Fruit fly (Drosophila melanogaster): Measurements from ENCODE around the gene CG14421.

Gene CG14421

dm6 chrX:2984902-2985772 lies 43.9 kb downstream of the CG14421 start (continued):
- TF ChIP-seq CG16863 (GFP tag; optimal IDR thresholded peaks at IDR 0.05) (peak; percentile 25), CG10979 (tag; optimal IDR thresholded peaks at IDR 0.05) (peak; percentile 86), Xrp1 (GFP tag; IDR thresholded peaks at IDR 0.05) (peak; percentile 81), stwl (tag; optimal IDR thresholded peaks at IDR 0.05) (peak; percentile 48), CG16815 (GFP tag; optimal IDR thresholded peaks at IDR 0.05) (peak; percentile 56), Ada2b (GFP tag; IDR thresholded peaks at IDR 0.05) (no peak), corto (GFP tag; optimal IDR thresholded peaks at IDR 0.05) (peak; percentile 48), CG2116 (GFP tag; optimal IDR thresholded peaks at IDR 0.05) (peak; percentile 19), Dp (GFP tag; optimal IDR thresholded peaks at IDR 0.05) (no peak), sc (optimal IDR thresholded peaks at IDR 0.05) (no peak), sc (GFP tag; optimal IDR thresholded peaks at IDR 0.05) (peak; percentile 14), bigmax (GFP tag; optimal IDR thresholded peaks at IDR 0.05) (no peak), gsb-n (tag; optimal IDR thresholded peaks at IDR 0.05) (peak; percentile 61), CG14014 (GFP tag; IDR thresholded peaks at IDR 0.05) (no peak), ttk (GFP tag; IDR thresholded peaks at IDR 0.05) (no peak), pum (GFP tag; optimal IDR thresholded peaks at IDR 0.05) (peak; percentile 53), CG8388 (GFP tag; optimal IDR thresholded peaks at IDR 0.05) (peak; percentile 43), CG2202 (tag; optimal IDR thresholded peaks at IDR 0.05) (peak; percentile 49), eve (GFP tag; optimal IDR thresholded peaks at IDR 0.05) (peak in 1 of 2 experiments; percentile 87), chn (GFP tag; optimal IDR thresholded peaks at IDR 0.05) (peak; percentile 35), Ssrp (tag; optimal IDR thresholded peaks at IDR 0.05) (peak; percentile 27), row (GFP tag; IDR thresholded peaks at IDR 0.05) (peak; percentile 47; the same call in 2 of the 3 replicates), CG15479 (GFP tag; optimal IDR thresholded peaks at IDR 0.05) (peak; percentile 94), Hr51 (GFP tag; optimal IDR thresholded peaks at IDR 0.05) (peak in 1 of 2 experiments; percentile 33), unc-4 (GFP tag; IDR thresholded peaks at IDR 0.05; ENCODE audit: partially characterized antibody) (no peak), CG8924 (tag; optimal IDR thresholded peaks at IDR 0.05) (peak; percentile 82), CG1602 (GFP tag; optimal IDR thresholded peaks at IDR 0.05) (peak; percentile 64), vnd (GFP tag; IDR thresholded peaks at IDR 0.05; ENCODE audit: partially characterized antibody) (no peak), phol (tag; optimal IDR thresholded peaks at IDR 0.05) (peak; percentile 74), CG33557 (GFP tag; optimal IDR thresholded peaks at IDR 0.05) (peak; percentile 62), Deaf1 (tag; optimal IDR thresholded peaks at IDR 0.05) (no peak), CG15696 (tag; optimal IDR thresholded peaks at IDR 0.05) (peak; percentile 97), E2f2 (GFP tag; IDR thresholded peaks at IDR 0.05) (no peak), fu2 (GFP tag; optimal IDR thresholded peaks at IDR 0.05) (no peak), bowl (GFP tag; IDR thresholded peaks at IDR 0.05) (no peak), D19A (tag; optimal IDR thresholded peaks at IDR 0.05) (peak; percentile 41), CG6813 (GFP tag; optimal IDR thresholded peaks at IDR 0.05) (peak; percentile 55), Nf-YB (GFP tag; optimal IDR thresholded peaks at IDR 0.05) (peak; percentile 48), vfl (GFP tag; optimal IDR thresholded peaks at IDR 0.05) (peak; percentile 30), GATAe (GFP tag; conservative IDR thresholded peaks at IDR 0.05) (no peak), Atf-2 (GFP tag; optimal IDR thresholded peaks at IDR 0.05) (peak; percentile 25), Usf (GFP tag; optimal IDR thresholded peaks at IDR 0.05) (peak; percentile 56), so (GFP tag; IDR thresholded peaks at IDR 0.05) (no peak), lola (GFP tag; optimal IDR thresholded peaks at IDR 0.05) (peak in 1 of 3 experiments; percentile 87), CG7839 (tag; optimal IDR thresholded peaks at IDR 0.05) (peak; percentile 48), Mes4 (GFP tag; optimal IDR thresholded peaks at IDR 0.05) (peak; percentile 20), CG2120 (GFP tag; optimal IDR thresholded peaks at IDR 0.05) (no peak), Trl (optimal IDR thresholded peaks at IDR 0.05) (no peak), Trl (GFP tag; optimal IDR thresholded peaks at IDR 0.05) (peak; percentile 61)
